Worm (Caenorhabditis elegans) whole organism, L1 larva: ENCODE data around the gene ZK1307.1.
A peak's percentile ranks its signal among the peaks of the same experiment; 100 is the strongest.

Experiments used
- C04F5.9 ChIP-seq: sonication (generic microtip); optimal IDR thresholded peaks from 2 replicates; lab custom pipeline; 2016; ENCODE audit warnings: missing genetic modification characterization, missing compliant biosample characterization
- alr-1 ChIP-seq: fragments of 200-800 bp; sonication (Bioruptor generic); optimal IDR thresholded peaks from 2 replicates; lab custom pipeline; 2018; ENCODE audit warnings: borderline replicate concordance, mild to moderate bottlenecking, missing genetic modification characterization, missing compliant biosample characterization
- ama-1 ChIP-seq: fragments of 150-350 bp; optimal IDR thresholded peaks from 2 replicates; lab custom pipeline; 2014
- blmp-1 ChIP-seq: fragments of 150-350 bp; optimal IDR thresholded peaks from 2 replicates; lab custom pipeline; 2014; ENCODE audit warnings: missing biosample characterization, missing genetic modification characterization
- ceh-63 ChIP-seq: fragments of 200-800 bp; sonication (Bioruptor generic); optimal IDR thresholded peaks from 2 replicates; lab custom pipeline; 2018; ENCODE audit warnings: mild to moderate bottlenecking, missing genetic modification characterization, missing compliant biosample characterization
- ceh-8 ChIP-seq: fragments of 200-800 bp; sonication (Bioruptor generic); optimal IDR thresholded peaks from 2 replicates; lab custom pipeline; 2018; ENCODE audit warnings: mild to moderate bottlenecking, missing genetic modification characterization, moderate library complexity, missing compliant biosample characterization
- dsc-1 ChIP-seq: sonication (generic microtip); optimal IDR thresholded peaks from 2 replicates; lab custom pipeline; 2016; ENCODE audit warnings: mild to moderate bottlenecking, missing genetic modification characterization, missing compliant biosample characterization
- efl-1 ChIP-seq, 4 experiments: fragments of 150-350 bp; optimal IDR thresholded peaks in 3 of 4; peaks in 1 of 4; 1 replicate in 1 of 4; 2 replicates in 3 of 4; lab custom pipeline; 2014; ENCODE audit warnings: missing biosample characterization in 2 of 4, missing genetic modification characterization in 2 of 4, missing genetic modification reagents in 2 of 4
- elt-2 ChIP-seq: sonication (generic microtip); optimal IDR thresholded peaks from 2 replicates; lab custom pipeline; 2016; ENCODE audit warnings: missing genetic modification characterization, mild to moderate bottlenecking, inconsistent platforms, missing compliant biosample characterization, missing genetic modification reagents
- fkh-10 ChIP-seq: sonication (generic microtip); optimal IDR thresholded peaks from 2 replicates; lab custom pipeline; 2017; ENCODE audit warnings: missing biosample characterization, missing genetic modification reagents, missing genetic modification characterization
- fkh-4 ChIP-seq: sonication (generic microtip); optimal IDR thresholded peaks from 2 replicates; lab custom pipeline; 2016; ENCODE audit warnings: missing compliant biosample characterization, missing genetic modification characterization, borderline replicate concordance
- lin-14 ChIP-seq: fragments of 200-800 bp; sonication (Bioruptor generic); optimal IDR thresholded peaks from 2 replicates; lab custom pipeline; 2018; ENCODE audit warnings: mild to moderate bottlenecking, missing genetic modification characterization, moderate library complexity, missing compliant biosample characterization
- lin-15B ChIP-seq: fragments of 150-350 bp; sonication (generic microtip); optimal IDR thresholded peaks from 3 replicates; lab custom pipeline; 2014; ENCODE audit warnings: missing biosample characterization, missing genetic modification characterization
- lin-35 ChIP-seq, 2 experiments: fragments of 150-350 bp; optimal IDR thresholded peaks; 2 replicates each; lab custom pipeline; 2014; ENCODE audit warnings: missing biosample characterization in 2 of 2, missing genetic modification characterization in 2 of 2, missing genetic modification reagents in 2 of 2
- lin-39 ChIP-seq: fragments of 150-350 bp; optimal IDR thresholded peaks from 2 replicates; lab custom pipeline; 2014; ENCODE audit warnings: missing biosample characterization, missing genetic modification reagents, missing genetic modification characterization
- lir-3 ChIP-seq: sonication (generic microtip); optimal IDR thresholded peaks from 2 replicates; lab custom pipeline; 2016; ENCODE audit warnings: mild to moderate bottlenecking, missing genetic modification characterization, moderate library complexity, missing compliant biosample characterization; ENCODE audit not compliant: poor library complexity
- mep-1 ChIP-seq: fragments of 150-350 bp; optimal IDR thresholded peaks from 2 replicates; lab custom pipeline; 2014; ENCODE audit warnings: missing biosample characterization, missing genetic modification characterization
- nhr-19 ChIP-seq: fragments of 200-800 bp; sonication (Bioruptor generic); conservative IDR thresholded peaks from 2 replicates; pipeline ENCODE4 v1.3.6; 2022; ENCODE audit warnings: missing genetic modification characterization, missing compliant biosample characterization
- nhr-20 ChIP-seq: sonication (generic microtip); optimal IDR thresholded peaks from 2 replicates; lab custom pipeline; 2016; ENCODE audit warnings: mild to moderate bottlenecking, missing genetic modification characterization, missing compliant biosample characterization
- nhr-237 ChIP-seq: fragments of 150-350 bp; optimal IDR thresholded peaks from 2 replicates; lab custom pipeline; 2014; ENCODE audit warnings: missing biosample characterization, missing genetic modification characterization
- nhr-47 ChIP-seq: sonication (generic microtip); optimal IDR thresholded peaks from 2 replicates; lab custom pipeline; 2016; ENCODE audit warnings: mild to moderate bottlenecking, missing genetic modification characterization, moderate library complexity, missing compliant biosample characterization
- nhr-77 ChIP-seq: fragments of 150-350 bp; optimal IDR thresholded peaks from 2 replicates; lab custom pipeline; 2014; ENCODE audit warnings: missing biosample characterization, missing genetic modification characterization
- nhr-84 ChIP-seq: sonication (generic microtip); optimal IDR thresholded peaks from 2 replicates; lab custom pipeline; 2017; ENCODE audit warnings: missing biosample characterization, missing genetic modification characterization
- nhr-90 ChIP-seq: sonication (generic microtip); optimal IDR thresholded peaks from 2 replicates; lab custom pipeline; 2016; ENCODE audit warnings: mild to moderate bottlenecking, missing genetic modification characterization, missing compliant biosample characterization; ENCODE audit not compliant: poor library complexity
- snu-23 ChIP-seq: sonication (generic microtip); optimal IDR thresholded peaks from 2 replicates; lab custom pipeline; 2016; ENCODE audit warnings: missing genetic modification characterization, missing compliant biosample characterization
- sox-4 ChIP-seq: sonication (generic microtip); optimal IDR thresholded peaks from 2 replicates; lab custom pipeline; 2016; ENCODE audit warnings: missing genetic modification characterization, missing compliant biosample characterization
- tbx-2 ChIP-seq: sonication (generic microtip); optimal IDR thresholded peaks from 2 replicates; lab custom pipeline; 2016; ENCODE audit warnings: missing genetic modification characterization, missing compliant biosample characterization
- tlp-1 ChIP-seq: fragments of 150-350 bp; optimal IDR thresholded peaks from 2 replicates; lab custom pipeline; 2014; ENCODE audit warnings: missing biosample characterization, missing genetic modification characterization
- unc-130 ChIP-seq: fragments of 150-350 bp; optimal IDR thresholded peaks from 2 replicates; lab custom pipeline; 2017; ENCODE audit warnings: missing biosample characterization, missing genetic modification characterization, inconsistent platforms
- unc-30 ChIP-seq: sonication (generic microtip); optimal IDR thresholded peaks from 2 replicates; lab custom pipeline; 2017; ENCODE audit warnings: missing biosample characterization, missing genetic modification characterization
- unc-98 ChIP-seq: fragments of 200-800 bp; sonication (Bioruptor generic); IDR thresholded peaks from 2 replicates; pipeline ENCODE4 v1.3.6; 2022; ENCODE audit warnings: missing genetic modification characterization, missing compliant biosample characterization
- vab-15 ChIP-seq: sonication (generic microtip); optimal IDR thresholded peaks from 2 replicates; lab custom pipeline; 2017; ENCODE audit warnings: missing genotype, mild to moderate bottlenecking, missing genetic modification characterization, missing compliant biosample characterization
- ztf-11 ChIP-seq, 2 experiments: sonication (generic microtip); optimal IDR thresholded peaks; 2 replicates each; lab custom pipeline; 2016 to 2017; ENCODE audit warnings: missing genetic modification characterization in 2 of 2, missing biosample characterization in 1 of 2, missing compliant biosample characterization in 1 of 2

ZK1307.1 gene

DNA sequence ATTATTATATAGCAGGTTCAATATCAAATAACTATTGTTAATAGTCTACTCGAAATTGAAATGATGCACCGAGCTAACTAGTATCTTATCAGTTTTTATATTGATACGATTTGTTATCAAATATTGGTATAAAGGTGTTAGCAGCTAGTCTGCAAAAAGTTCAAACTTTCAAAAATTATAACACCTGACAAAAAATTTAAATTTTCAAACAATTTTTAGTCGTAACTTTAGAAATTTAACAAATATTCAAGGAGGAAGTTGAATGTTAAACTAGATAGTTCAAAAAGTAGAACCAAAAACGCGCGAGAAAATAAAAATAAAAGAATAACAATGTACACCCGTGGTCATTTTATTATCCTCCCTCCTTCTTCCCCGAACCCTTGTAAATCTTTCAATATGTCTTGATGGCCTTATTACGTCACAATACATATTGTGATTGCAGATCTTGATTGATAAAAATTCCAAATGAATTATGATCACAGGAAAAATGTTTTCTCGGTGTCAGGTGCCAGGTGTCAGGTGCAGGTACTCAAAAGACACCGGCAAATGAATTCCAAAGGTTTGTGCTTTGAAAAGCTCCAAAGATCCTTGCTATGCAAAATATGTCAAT, at the start of gene ZK1307.1:
Gene ZK1307.1 (minus strand): TSS at position 51 of the 610 bp plus-strand sequence.
- TF ChIP-seq blmp-1 (tag; lab: Kevin White, UChicago): peak; percentile 23
- TF ChIP-seq nhr-77 (tag; lab: Kevin White, UChicago): no peak
- peak; percentile 32 for TF ChIP-seq elt-2 (tag; lab: Kevin White, UChicago)

DNA sequence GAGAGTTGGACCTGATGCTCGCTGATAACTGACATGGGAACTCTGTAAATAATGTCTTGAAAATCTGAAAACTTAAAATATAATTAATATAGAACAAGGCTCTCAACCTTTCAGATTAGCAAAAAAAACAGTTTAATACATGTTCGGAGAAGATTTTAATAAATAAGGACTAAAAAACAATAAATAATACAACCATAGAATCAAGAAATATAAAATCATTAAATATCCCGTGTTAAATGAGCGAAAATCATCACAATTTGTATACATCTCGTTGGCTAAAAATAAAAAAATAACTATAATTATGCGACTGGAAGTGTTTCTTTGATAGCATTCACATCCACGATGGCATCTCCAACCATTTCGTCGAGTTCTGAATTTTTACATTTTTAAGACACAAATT, 49.4 kb upstream of the ZK1307.1 start, which contains the start of gene Y53C12A.10:
Gene Y53C12A.10 (minus strand): TSS at position 101 of the 400 bp plus-strand sequence.
- no peak for TF ChIP-seq mep-1 (tag; lab: Kevin White, UChicago)
- TF ChIP-seq ceh-63 (GFP tag; lab: Kevin White, UChicago): no peak
- no peak for TF ChIP-seq C04F5.9 (tag; lab: Kevin White, UChicago)
- no peak for TF ChIP-seq unc-30 (tag; lab: Kevin White, UChicago)
- no peak for TF ChIP-seq ztf-11 (tag; optimal IDR thresholded peaks at IDR 0.05; lab: Kevin White, UChicago)
- no peak for TF ChIP-seq lin-35 (GFP tag; optimal IDR thresholded peaks at IDR 0.05; lab: Kevin White, UChicago)
- no peak for TF ChIP-seq unc-98 (GFP tag; lab: Robert Waterston, UW)
- TF ChIP-seq unc-130 (tag; lab: Kevin White, UChicago): no peak
- TF ChIP-seq dsc-1: no peak
- no peak for TF ChIP-seq tlp-1 (tag; lab: Kevin White, UChicago)
- TF ChIP-seq alr-1 (tag; lab: Kevin White, UChicago): no peak
- no peak for TF ChIP-seq lir-3 (tag; lab: Kevin White, UChicago)
- no peak for TF ChIP-seq nhr-20 (tag; lab: Kevin White, UChicago)

DNA sequence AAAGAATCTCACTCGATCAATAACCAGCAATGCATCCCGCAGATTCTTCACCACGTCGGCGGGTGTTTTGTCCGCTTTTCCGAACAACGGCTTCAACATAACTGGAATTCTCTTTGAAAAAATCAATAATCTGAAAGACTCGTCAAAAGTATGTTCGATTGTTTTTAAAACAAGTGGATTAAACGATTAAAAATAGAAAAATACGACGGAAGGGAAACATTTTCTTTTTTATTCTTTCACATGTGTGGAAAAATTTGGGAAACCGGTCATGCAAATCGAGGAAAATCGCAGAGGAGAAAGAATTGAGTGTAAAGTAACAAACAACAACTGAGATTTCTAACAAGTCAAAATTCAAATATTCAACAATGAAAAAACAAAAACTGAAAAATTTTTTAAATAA, 48.2 kb upstream of the ZK1307.1 start, which contains the start of gene mop-25.2:
Gene mop-25.2 (minus strand): TSS at position 101 of the 400 bp plus-strand sequence.
- TF ChIP-seq efl-1 (optimal IDR thresholded peaks at IDR 0.05; lab: Kevin White, UChicago) (no peak), efl-1 (GFP tag; optimal IDR thresholded peaks at IDR 0.05 in 1 of 2; lab: Kevin White, UChicago) (peak in 1 of 2 experiments; percentile 79), nhr-84 (tag; lab: Kevin White, UChicago) (no peak), fkh-4 (tag; lab: Kevin White, UChicago) (no peak)

DNA sequence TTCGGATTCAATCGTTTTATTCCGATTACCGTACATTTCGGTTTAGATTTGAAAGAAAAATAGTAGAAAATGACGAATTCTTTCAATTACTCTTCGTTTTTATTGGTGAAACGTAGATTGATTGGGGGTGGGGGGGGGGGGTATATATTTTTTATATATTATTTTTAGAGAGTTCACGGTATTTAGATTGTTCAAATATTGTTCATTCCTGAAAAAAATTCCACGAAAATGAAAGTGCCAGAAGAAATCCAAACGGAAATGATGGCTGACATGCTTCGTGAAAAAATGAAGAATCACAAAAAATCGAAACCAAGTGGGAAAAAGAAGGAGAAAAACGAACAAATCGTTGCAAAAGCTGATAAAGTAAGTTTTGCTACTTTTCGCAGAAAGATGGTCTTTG, 45.0 kb upstream of the ZK1307.1 start, which contains the start of the genes Y53C12A.8 and Y53C12A.7:
Gene Y53C12A.8 (minus strand): TSS at position 101 of the 400 bp plus-strand sequence.
Gene Y53C12A.7 (plus strand): TSS at position 181 of the 400 bp plus-strand sequence.
- TF ChIP-seq dsc-1 (no peak), snu-23 (GFP tag; lab: Kevin White, UChicago) (no peak), nhr-237 (tag; lab: Kevin White, UChicago) (no peak), lin-39 (tag; lab: Kevin White, UChicago) (no peak), nhr-47 (no peak), lin-15B (tag; lab: Kevin White, UChicago) (no peak), ama-1 (lab: Kevin White, UChicago) (no peak), mep-1 (tag; lab: Kevin White, UChicago) (no peak), ceh-8 (no peak), ztf-11 (tag; optimal IDR thresholded peaks at IDR 0.05; lab: Kevin White, UChicago) (no peak), vab-15 (tag; lab: Kevin White, UChicago) (no peak), sox-4 (tag; lab: Kevin White, UChicago) (no peak), C04F5.9 (tag; lab: Kevin White, UChicago) (no peak), ceh-63 (GFP tag; lab: Kevin White, UChicago) (no peak)

DNA sequence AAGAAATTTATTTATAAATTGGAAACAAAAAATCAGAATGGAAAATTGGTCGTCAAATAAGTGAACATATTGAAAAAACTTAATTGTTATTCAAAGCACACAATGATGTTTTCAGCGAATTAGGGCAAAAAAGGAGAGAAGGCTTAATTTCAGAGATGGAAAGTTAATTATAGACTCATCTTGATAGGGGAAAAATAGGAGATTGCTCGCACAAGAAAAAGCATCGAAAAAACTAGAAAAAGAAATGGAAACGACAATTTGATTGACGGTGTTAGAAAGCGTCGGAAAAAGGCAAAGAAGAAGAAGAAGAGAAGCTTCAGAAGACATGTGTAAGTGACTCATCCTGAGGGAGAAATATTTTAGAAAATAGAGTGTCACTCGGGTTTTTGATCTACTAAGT, 40.6 kb upstream of the ZK1307.1 start:
- TF ChIP-seq nhr-19 (no peak), lin-14 (peak; percentile 46), fkh-10 (GFP tag; lab: Kevin White, UChicago) (peak; percentile 43), nhr-90 (no peak), tbx-2 (tag; lab: Kevin White, UChicago) (no peak)
- TF ChIP-seq, all 84 proteins: peak for 2
